Worm (Caenorhabditis elegans) whole organism, midembryonic: ENCODE measurements around the gene F36G9.15.

Source experiments
- cog-1 ChIP-seq: sonication (generic microtip); optimal IDR thresholded peaks from 2 replicates; lab custom pipeline; 2016; ENCODE audit warnings: missing genetic modification characterization, missing compliant biosample characterization
- flt-1 ChIP-seq: fragments of 200-800 bp; sonication (Bioruptor generic); IDR thresholded peaks from 2 replicates; pipeline ENCODE4 v1.3.6; 2022; ENCODE audit warnings: missing genetic modification characterization, missing compliant biosample characterization
- klf-2 ChIP-seq: fragments of 200-800 bp; sonication (Bioruptor generic); conservative IDR thresholded peaks from 2 replicates; pipeline ENCODE4 v1.3.6; 2022; ENCODE audit warnings: missing genetic modification reagents, missing genetic modification characterization, missing compliant biosample characterization
- med-1 ChIP-seq: sonication (generic microtip); optimal IDR thresholded peaks from 2 replicates; lab custom pipeline; 2017; ENCODE audit warnings: missing genetic modification characterization, mild to moderate bottlenecking, missing compliant biosample characterization, antibody characterized with exemption, missing genetic modification reagents; ENCODE audit not compliant: insufficient read depth
- ref-1 ChIP-seq: fragments of 200-800 bp; sonication (Bioruptor generic); conservative IDR thresholded peaks from 2 replicates; pipeline ENCODE4 v1.3.6; 2022; ENCODE audit warnings: missing genetic modification reagents, missing genetic modification characterization, missing compliant biosample characterization
- tab-1 ChIP-seq: fragments of 200-800 bp; sonication (Bioruptor generic); IDR thresholded peaks from 2 replicates; pipeline ENCODE4 v1.3.6; 2022; ENCODE audit warnings: missing genetic modification characterization, missing compliant biosample characterization
- ztf-23 ChIP-seq: fragments of 200-800 bp; sonication (Bioruptor generic); IDR thresholded peaks from 2 replicates; pipeline ENCODE4 v1.3.6; 2022; ENCODE audit warnings: missing genetic modification reagents, missing genetic modification characterization, missing compliant biosample characterization
- ztf-29 ChIP-seq: fragments of 200-800 bp; sonication (Bioruptor generic); IDR thresholded peaks from 2 replicates; pipeline ENCODE4 v1.3.6; 2022; ENCODE audit warnings: missing genetic modification reagents, missing genetic modification characterization, missing compliant biosample characterization

- no peak for TF ChIP-seq tab-1
- TF ChIP-seq ztf-23 (GFP tag; lab: Robert Waterston, UW): no peak
- TF ChIP-seq ref-1: no peak
- no peak for TF ChIP-seq ztf-29 (GFP tag; lab: Robert Waterston, UW)
- no peak for TF ChIP-seq cog-1 (tag; lab: Kevin White, UChicago)
- TF ChIP-seq klf-2 (GFP tag; lab: Robert Waterston, UW): no peak
- no peak for TF ChIP-seq flt-1 (GFP tag; lab: Robert Waterston, UW)
- TF ChIP-seq med-1 (GFP tag; lab: Kevin White, UChicago): no peak
Observed at ce11 chrV:16017671-16018070, 29.7 kb upstream of the F36G9.15 start, which contains the start of gene srx-43.
